Fruit fly (Drosophila melanogaster) whole organism, wandering third instar larva: Measurements from ENCODE around the gene CG15317.
A peak's percentile ranks its signal among the peaks of the same experiment; 100 is the strongest.

ENCODE experiments used
- Dfd ChIP-seq: fragments of >200 bp; optimal IDR thresholded peaks from 2 replicates; lab custom pipeline; 2017; ENCODE audit warnings: missing biosample characterization, missing genetic modification characterization
- GATAd ChIP-seq: sonication (Bioruptor generic); optimal IDR thresholded peaks from 2 replicates; lab custom pipeline; 2016; ENCODE audit warnings: missing biosample characterization, missing genetic modification characterization
- HLH106 ChIP-seq: fragments of 200-800 bp; optimal IDR thresholded peaks from 3 replicates; lab custom pipeline; 2019; ENCODE audit warnings: missing biosample characterization, mild to moderate bottlenecking, missing genetic modification characterization, moderate library complexity
- Hr83 ChIP-seq: fragments of 200-300 bp; sonication (Bioruptor generic); optimal IDR thresholded peaks from 2 replicates; lab custom pipeline; 2016; ENCODE audit warnings: missing biosample characterization, mild to moderate bottlenecking, missing genetic modification characterization, moderate library complexity; ENCODE audit not compliant: poor library complexity, severe bottlenecking
- Mio ChIP-seq: sonication (Bioruptor generic); optimal IDR thresholded peaks from 2 replicates; lab custom pipeline; 2016; ENCODE audit warnings: missing biosample characterization, missing genetic modification characterization
- Myc ChIP-seq: fragments of >200 bp; optimal IDR thresholded peaks from 2 replicates; lab custom pipeline; 2017
- N ChIP-seq: fragments of >200 bp; optimal IDR thresholded peaks from 2 replicates; lab custom pipeline; 2018; ENCODE audit warnings: missing biosample characterization, missing external identifiers, missing genetic modification characterization
- OdsH ChIP-seq: fragments of 200-800 bp; sonication (Bioruptor generic); optimal IDR thresholded peaks from 2 replicates; lab custom pipeline; 2016; ENCODE audit warnings: missing biosample characterization, mild to moderate bottlenecking, missing genetic modification characterization
- Rel ChIP-seq, 2 experiments: fragments of 200-800 bp; sonication (Bioruptor generic) in 1 of 2; optimal IDR thresholded peaks; 2 replicates in 1 of 2; 3 replicates in 1 of 2; lab custom pipeline; 2016 to 2019; ENCODE audit warnings: mild to moderate bottlenecking in 2 of 2, missing biosample characterization in 2 of 2, missing genetic modification characterization in 2 of 2, moderate library complexity in 1 of 2
- Sp1 ChIP-seq: fragments of 200-800 bp; sonication (Bioruptor generic); optimal IDR thresholded peaks from 3 replicates; lab custom pipeline; 2019; ENCODE audit warnings: missing biosample characterization, mild to moderate bottlenecking, missing genetic modification characterization, moderate library complexity
- Vsx2 ChIP-seq: fragments of 200-300, 225-300 bp; sonication (Bioruptor generic); optimal IDR thresholded peaks from 2 replicates; lab custom pipeline; 2018; ENCODE audit warnings: missing biosample characterization, missing genetic modification characterization; ENCODE audit not compliant: partially characterized antibody
- brk ChIP-seq: fragments of 200-800 bp; sonication (Bioruptor generic); optimal IDR thresholded peaks from 2 replicates; lab custom pipeline; 2016; ENCODE audit warnings: missing biosample characterization, mild to moderate bottlenecking, missing genetic modification characterization
- dl ChIP-seq, 2 experiments: fragments of 175-275, 200-275 bp in 1 of 2; fragments of 200-275 bp in 1 of 2; sonication (Bioruptor generic); optimal IDR thresholded peaks; lab custom pipeline; 2018; ENCODE audit warnings: mild to moderate bottlenecking in 2 of 2, missing biosample characterization in 2 of 2, missing genetic modification characterization in 2 of 2, moderate library complexity in 2 of 2; ENCODE audit not compliant: partially characterized antibody in 2 of 2, insufficient read depth in 1 of 2
- dsf ChIP-seq: sonication (Bioruptor generic); optimal IDR thresholded peaks from 2 replicates; lab custom pipeline; 2016; ENCODE audit warnings: missing biosample characterization, missing genetic modification characterization, borderline replicate concordance
- ey ChIP-seq: fragments of 200-800 bp; sonication (Bioruptor generic); optimal IDR thresholded peaks from 2 replicates; lab custom pipeline; 2016; ENCODE audit warnings: missing biosample characterization, missing genetic modification characterization
- fru ChIP-seq: fragments of 200-800 bp; sonication (Bioruptor generic); optimal IDR thresholded peaks from 3 replicates; lab custom pipeline; 2016; ENCODE audit warnings: missing biosample characterization, mild to moderate bottlenecking, missing genetic modification characterization
- h ChIP-seq: fragments of 200-800 bp; sonication (Bioruptor generic); optimal IDR thresholded peaks from 3 replicates; lab custom pipeline; 2016; ENCODE audit warnings: missing biosample characterization, mild to moderate bottlenecking, missing genetic modification characterization
- jim ChIP-seq: fragments of 175-275, 200-325 bp; sonication (Bioruptor generic); optimal IDR thresholded peaks from 2 replicates; lab custom pipeline; 2016; ENCODE audit warnings: missing biosample characterization, mild to moderate bottlenecking, missing genetic modification characterization
- psq ChIP-seq: fragments of 200-800 bp; sonication (Bioruptor generic); optimal IDR thresholded peaks from 3 replicates; lab custom pipeline; 2017; ENCODE audit warnings: missing biosample characterization, mild to moderate bottlenecking, missing genetic modification characterization, moderate library complexity
- rgr ChIP-seq: fragments of 200-800 bp; sonication (Bioruptor generic); optimal IDR thresholded peaks from 3 replicates; lab custom pipeline; 2016; ENCODE audit warnings: missing biosample characterization, mild to moderate bottlenecking, missing genetic modification characterization
- sv ChIP-seq: fragments of 200-800 bp; sonication (Bioruptor generic); optimal IDR thresholded peaks from 3 replicates; lab custom pipeline; 2016; ENCODE audit warnings: missing biosample characterization, missing genetic modification characterization
- usp ChIP-seq: fragments of >200 bp; optimal IDR thresholded peaks from 2 replicates; lab custom pipeline; 2017; ENCODE audit warnings: missing biosample characterization, missing genetic modification characterization
- woc ChIP-seq: sonication (Bioruptor generic); optimal IDR thresholded peaks from 2 replicates; lab custom pipeline; 2016; ENCODE audit warnings: missing biosample characterization, mild to moderate bottlenecking, missing genetic modification characterization

Gene CG15317

DNA sequence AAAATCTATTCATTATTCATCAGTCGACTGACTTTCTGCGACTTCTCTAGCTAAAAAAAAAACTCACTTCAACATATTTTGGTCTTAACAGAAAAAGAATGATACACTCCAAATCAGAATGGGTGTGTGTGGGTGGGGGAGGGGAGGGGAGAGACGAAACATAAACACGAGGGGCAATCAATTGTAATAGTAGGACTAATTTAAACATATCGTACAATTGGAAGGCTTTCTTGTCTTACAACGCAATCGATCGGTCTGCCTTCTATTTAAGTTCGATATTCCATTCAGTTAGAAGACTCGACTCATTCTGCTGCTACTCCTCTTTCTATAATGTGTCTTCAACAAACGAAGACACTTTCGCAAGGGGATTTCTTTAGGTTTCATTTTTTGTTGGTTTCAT lies 5.2 kb downstream of the CG15317 start:
- TF ChIP-seq woc (GFP tag; lab: Kevin White, UChicago) (no peak), Hr83 (GFP tag; lab: Kevin White, UChicago) (no peak), jim (GFP tag; lab: Kevin White, UChicago) (no peak)

dm6 chrX:9550565-9551145 lies 5.7 kb downstream of the CG15317 start, which contains the start of gene CG32700:
Gene CG32700 (minus strand): TSS chrX:9550838.
- no peak for TF ChIP-seq OdsH (GFP tag; lab: Kevin White, UChicago)
- TF ChIP-seq fru (GFP tag; lab: Kevin White, UChicago), result no peak
- TF ChIP-seq brk (GFP tag; lab: Kevin White, UChicago), result peak; percentile 22
- TF ChIP-seq Hr83 (GFP tag; lab: Kevin White, UChicago), result peak; percentile 14

DNA sequence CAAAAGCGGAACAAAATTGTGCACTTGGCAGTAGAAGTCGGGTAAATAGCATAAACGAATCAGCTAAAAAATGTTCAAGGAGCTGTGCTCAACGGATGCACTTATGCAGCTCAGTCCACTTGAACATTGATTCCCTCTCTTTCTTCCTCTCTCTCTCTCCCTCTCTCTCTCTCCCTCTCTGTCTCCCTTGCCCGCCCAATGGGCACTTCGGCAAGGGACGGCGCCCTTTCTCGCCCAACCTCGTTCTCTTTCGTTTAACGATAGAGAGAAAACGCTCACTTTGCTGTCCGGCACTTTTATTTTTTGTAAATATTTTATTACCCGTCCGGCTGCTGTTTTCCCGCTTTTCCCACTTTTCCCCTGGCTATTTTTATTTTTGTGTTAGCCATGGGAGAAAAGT lies 11.9 kb downstream of the CG15317 start:
- TF ChIP-seq Hr83 (GFP tag; lab: Kevin White, UChicago) (no peak), jim (GFP tag; lab: Kevin White, UChicago) (no peak), fru (GFP tag; lab: Kevin White, UChicago) (no peak), Myc (no peak), woc (GFP tag; lab: Kevin White, UChicago) (no peak), usp (GFP tag; lab: Kevin White, UChicago) (no peak), rgr (no peak)

DNA sequence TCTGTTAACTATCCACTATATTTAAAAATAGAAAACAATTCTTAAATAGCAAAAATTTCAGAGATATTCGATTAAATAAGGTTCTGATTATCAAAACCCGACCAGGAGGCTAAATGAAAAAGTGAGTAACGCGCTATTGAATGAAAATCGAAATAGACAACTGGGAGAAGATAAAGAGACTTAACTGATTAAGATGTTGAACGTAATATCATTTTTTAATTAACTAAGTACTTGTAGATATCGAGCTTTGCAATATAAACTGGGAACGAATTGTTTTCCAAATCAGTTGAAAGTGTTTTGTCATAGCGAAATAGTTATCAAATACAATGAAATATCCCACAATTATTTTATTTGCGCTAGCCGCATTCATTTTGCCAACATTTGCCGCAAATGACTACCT lies 22.8 kb downstream of the CG15317 start, which contains the start of gene CG34026:
CG34026 (plus strand) TSS at position 301 of the 400 bp plus-strand sequence.
- TF ChIP-seq h (GFP tag; lab: Kevin White, UChicago) (no peak), GATAd (GFP tag; lab: Kevin White, UChicago) (no peak), dsf (no peak), Rel (GFP tag; optimal IDR thresholded peaks at IDR 0.05; lab: Kevin White, UChicago) (no peak), Rel (tag; optimal IDR thresholded peaks at IDR 0.05; lab: Kevin White, UChicago) (no peak), OdsH (GFP tag; lab: Kevin White, UChicago) (no peak), Mio (GFP tag; lab: Kevin White, UChicago) (no peak), brk (GFP tag; lab: Kevin White, UChicago) (no peak), sv (GFP tag; lab: Kevin White, UChicago) (no peak), Hr83 (GFP tag; lab: Kevin White, UChicago) (no peak), rgr (no peak), psq (GFP tag; lab: Kevin White, UChicago) (no peak), Sp1 (no peak), jim (GFP tag; lab: Kevin White, UChicago) (no peak)

dm6 chrX:9532453-9532852 lies 23.9 kb downstream of the CG15317 start:
- TF ChIP-seq fru (GFP tag; lab: Kevin White, UChicago) (no peak), Dfd (GFP tag; lab: Kevin White, UChicago) (peak; percentile 54)
- TF ChIP-seq, all 38 proteins: peak for 1

- no peak for TF ChIP-seq ey
- no peak for TF ChIP-seq dl (GFP tag; optimal IDR thresholded peaks at IDR 0.05; lab: Kevin White, UChicago; ENCODE audit: insufficient read depth in 1 of 2, partially characterized antibody in 2 of 2)
- no peak for TF ChIP-seq HLH106
- TF ChIP-seq woc (GFP tag; lab: Kevin White, UChicago), result no peak
- no peak for TF ChIP-seq h (GFP tag; lab: Kevin White, UChicago)
- no peak for TF ChIP-seq dsf
These were observed 24.5 kb downstream of the CG15317 start for dm6 chrX:9531869-9532268.

DNA sequence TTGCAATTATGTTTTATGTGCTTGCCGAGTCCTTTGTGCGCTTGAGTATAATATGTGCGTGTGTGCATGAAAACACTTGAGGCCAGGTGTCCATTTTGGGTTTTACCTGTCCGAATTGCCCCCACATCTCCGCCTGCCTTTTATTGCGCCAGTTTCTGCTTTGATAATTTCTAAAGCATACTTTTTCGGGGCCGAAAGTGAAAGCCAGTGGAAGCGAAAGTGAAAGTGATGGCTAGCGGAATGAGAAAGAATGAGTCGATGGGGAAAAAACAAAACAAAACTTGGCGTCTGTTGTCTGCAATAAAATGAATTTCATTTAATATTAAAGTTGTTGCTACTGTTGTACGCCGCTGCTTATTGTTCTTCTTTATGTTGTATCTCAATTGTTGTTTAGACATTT lies 32.8 kb downstream of the CG15317 start:
- TF ChIP-seq N (no peak), Rel (GFP tag; optimal IDR thresholded peaks at IDR 0.05; lab: Kevin White, UChicago) (no peak), Rel (tag; optimal IDR thresholded peaks at IDR 0.05; lab: Kevin White, UChicago) (no peak), Vsx2 (GFP tag; lab: Kevin White, UChicago) (no peak), ey (no peak), Hr83 (GFP tag; lab: Kevin White, UChicago) (no peak)
